Worm (Caenorhabditis elegans) whole organism, L4 larva: Measurements from ENCODE around the gene uvs-1.

ENCODE experiments used
- F49E8.2 ChIP-seq: sonication (generic microtip); optimal IDR thresholded peaks from 2 replicates; lab custom pipeline; 2016; ENCODE audit warnings: missing compliant biosample characterization, mild to moderate bottlenecking, missing genetic modification characterization, borderline replicate concordance
- Y48G9A.11 ChIP-seq: fragments of 200-800 bp; sonication (Bioruptor generic); IDR thresholded peaks from 2 replicates; pipeline ENCODE4 v1.3.6; 2022; ENCODE audit warnings: missing genetic modification reagents, missing genetic modification characterization, missing compliant biosample characterization
- aha-1 ChIP-seq: fragments of 150-350 bp; peaks from one replicate; lab custom pipeline; 2014; ENCODE audit warnings: missing biosample characterization, missing genetic modification characterization
- aly-2 ChIP-seq: sonication (generic microtip); optimal IDR thresholded peaks from 2 replicates; lab custom pipeline; 2018; ENCODE audit warnings: missing biosample characterization, missing genetic modification characterization
- ceh-20 ChIP-seq: fragments of 200-800 bp; sonication (Bioruptor generic); IDR thresholded peaks from 2 replicates; pipeline ENCODE4 v1.3.6; 2022; ENCODE audit warnings: missing genetic modification reagents, missing genetic modification characterization, missing compliant biosample characterization
- ceh-82 ChIP-seq: sonication (generic microtip); optimal IDR thresholded peaks from 2 replicates; lab custom pipeline; 2017; ENCODE audit warnings: missing biosample characterization, missing genetic modification characterization
- daf-16 ChIP-seq, 3 experiments: sonication (generic microtip); optimal IDR thresholded peaks; 2 replicates each; lab custom pipeline; 2016 to 2017; ENCODE audit warnings: missing genetic modification characterization in 3 of 3, missing genetic modification reagents in 3 of 3, mild to moderate bottlenecking in 2 of 3, missing compliant biosample characterization in 2 of 3, missing biosample characterization in 1 of 3, moderate library complexity in 1 of 3
- dmd-6 ChIP-seq: fragments of 200-800 bp; sonication (Bioruptor generic); IDR thresholded peaks from 2 replicates; pipeline ENCODE4 v1.3.6; 2022; ENCODE audit warnings: missing genetic modification reagents, missing genetic modification characterization, missing compliant biosample characterization
- egl-43 ChIP-seq: fragments of 200-800 bp; sonication (Bioruptor generic); IDR thresholded peaks from 2 replicates; pipeline ENCODE4 v1.3.6; 2022; ENCODE audit warnings: missing genetic modification reagents, missing genetic modification characterization, missing compliant biosample characterization
- hif-1 ChIP-seq, 2 experiments: sonication (generic microtip); optimal IDR thresholded peaks; 2 replicates each; lab custom pipeline; 2016 to 2017; ENCODE audit warnings: missing compliant biosample characterization in 2 of 2, missing genetic modification characterization in 2 of 2, missing genetic modification reagents in 2 of 2, missing genotype in 2 of 2, mild to moderate bottlenecking in 1 of 2
- hlh-11 ChIP-seq: fragments of 200-800 bp; sonication (Bioruptor generic); optimal IDR thresholded peaks from 2 replicates; lab custom pipeline; 2018; ENCODE audit warnings: mild to moderate bottlenecking, missing genetic modification characterization, missing compliant biosample characterization
- hlh-30 ChIP-seq: sonication (generic microtip); optimal IDR thresholded peaks from 2 replicates; lab custom pipeline; 2017; ENCODE audit warnings: antibody characterized with exemption, mild to moderate bottlenecking, missing genetic modification characterization, missing compliant biosample characterization; ENCODE audit not compliant: insufficient read depth
- hmg-1.1 ChIP-seq: fragments of 200-800 bp; sonication (Bioruptor generic); IDR thresholded peaks from 2 replicates; pipeline ENCODE4 v1.3.6; 2022; ENCODE audit warnings: missing genetic modification reagents, missing genetic modification characterization, missing compliant biosample characterization
- lim-7 ChIP-seq: fragments of 200-800 bp; sonication (Bioruptor generic); IDR thresholded peaks from 2 replicates; pipeline ENCODE4 v1.3.6; 2022; ENCODE audit warnings: missing genetic modification characterization, missing compliant biosample characterization
- lin-13 ChIP-seq: fragments of 150-350 bp; optimal IDR thresholded peaks from 2 replicates; lab custom pipeline; 2014; ENCODE audit warnings: missing biosample characterization, missing genetic modification reagents, missing genetic modification characterization
- lin-38 ChIP-seq: fragments of 200-800 bp; sonication (Bioruptor generic); IDR thresholded peaks from 2 replicates; pipeline ENCODE4 v1.3.6; 2022; ENCODE audit warnings: missing genetic modification reagents, missing genetic modification characterization, missing compliant biosample characterization
- lsy-2 ChIP-seq, 2 experiments: fragments of 150-350 bp in 1 of 2; sonication (generic microtip) in 1 of 2; optimal IDR thresholded peaks; 2 replicates each; lab custom pipeline; 2014 to 2017; ENCODE audit warnings: missing biosample characterization in 2 of 2, missing genetic modification characterization in 2 of 2
- madf-9 ChIP-seq: fragments of 200-800 bp; sonication (Bioruptor generic); conservative IDR thresholded peaks from 2 replicates; pipeline ENCODE4 v1.3.6; 2022; ENCODE audit warnings: missing genetic modification reagents, missing genetic modification characterization, missing compliant biosample characterization
- mdl-1 ChIP-seq, 2 experiments: fragments of 150-350 bp in 1 of 2; sonication (generic microtip) in 1 of 2; optimal IDR thresholded peaks; 2 replicates each; lab custom pipeline; 2014 to 2017; ENCODE audit warnings: missing biosample characterization in 2 of 2, missing genetic modification characterization in 2 of 2
- mep-1 ChIP-seq: fragments of 150-350 bp; sonication (generic microtip); optimal IDR thresholded peaks from 3 replicates; lab custom pipeline; 2014; ENCODE audit warnings: missing biosample characterization, missing genetic modification characterization
- mes-2 ChIP-seq: sonication (generic microtip); optimal IDR thresholded peaks from 2 replicates; lab custom pipeline; 2016; ENCODE audit warnings: missing genotype, mild to moderate bottlenecking, missing genetic modification characterization, missing compliant biosample characterization; ENCODE audit not compliant: poor library complexity, severe bottlenecking
- mxl-3 ChIP-seq: fragments of 200-800 bp; sonication (Bioruptor generic); optimal IDR thresholded peaks from 2 replicates; lab custom pipeline; 2018; ENCODE audit warnings: mild to moderate bottlenecking, missing genetic modification characterization, missing compliant biosample characterization
- nhr-111 ChIP-seq: fragments of 200-800 bp; sonication (Bioruptor generic); optimal IDR thresholded peaks from 2 replicates; lab custom pipeline; 2018; ENCODE audit warnings: mild to moderate bottlenecking, missing genetic modification characterization, missing compliant biosample characterization
- nhr-237 ChIP-seq: sonication (generic microtip); optimal IDR thresholded peaks from 2 replicates; lab custom pipeline; 2017; ENCODE audit warnings: missing biosample characterization, missing genetic modification characterization
- nhr-28 ChIP-seq: fragments of 150-350 bp; optimal IDR thresholded peaks from 2 replicates; lab custom pipeline; 2014; ENCODE audit warnings: missing biosample characterization, missing genetic modification characterization
- nhr-41 ChIP-seq: fragments of 200-800 bp; sonication (Bioruptor generic); IDR thresholded peaks from 2 replicates; pipeline ENCODE4 v1.3.6; 2022; ENCODE audit warnings: missing genetic modification reagents, missing genetic modification characterization, missing compliant biosample characterization
- nhr-42 ChIP-seq: fragments of 200-800 bp; sonication (Bioruptor generic); IDR thresholded peaks from 2 replicates; pipeline ENCODE4 v1.3.6; 2022; ENCODE audit warnings: missing genetic modification characterization, missing compliant biosample characterization
- nhr-77 ChIP-seq: fragments of 150-350 bp; optimal IDR thresholded peaks from 2 replicates; lab custom pipeline; 2014; ENCODE audit warnings: missing biosample characterization, missing genetic modification characterization
- php-3 ChIP-seq: fragments of 200-800 bp; sonication (Bioruptor generic); IDR thresholded peaks from 2 replicates; pipeline ENCODE4 v1.3.6; 2022; ENCODE audit warnings: missing genetic modification reagents, missing genetic modification characterization, missing compliant biosample characterization
- set-16 ChIP-seq: fragments of 200-800 bp; sonication (Bioruptor generic); IDR thresholded peaks from 2 replicates; pipeline ENCODE4 v1.3.6; 2022; ENCODE audit warnings: missing genetic modification reagents, missing genetic modification characterization, missing compliant biosample characterization
- snpc-1.2 ChIP-seq: fragments of 200-800 bp; sonication (Bioruptor generic); IDR thresholded peaks from 2 replicates; pipeline ENCODE4 v1.3.6; 2022; ENCODE audit warnings: missing genetic modification reagents, missing genetic modification characterization, missing compliant biosample characterization
- unc-39 ChIP-seq: sonication (generic microtip); optimal IDR thresholded peaks from 2 replicates; lab custom pipeline; 2017; ENCODE audit warnings: missing biosample characterization, missing genetic modification characterization
- unc-62 ChIP-seq, 3 experiments: fragments of 150-350 bp in 1 of 3; sonication (generic microtip); optimal IDR thresholded peaks in 2 of 3; peaks in 1 of 3; 1 replicate in 1 of 3; 2 replicates in 2 of 3; lab custom pipeline; 2014 to 2017; ENCODE audit warnings: missing biosample characterization in 3 of 3, missing genetic modification characterization in 3 of 3, missing genetic modification reagents in 3 of 3, missing genotype in 1 of 3
- vab-7 ChIP-seq: fragments of 200-800 bp; sonication (Bioruptor generic); IDR thresholded peaks from 2 replicates; pipeline ENCODE4 v1.3.6; 2022; ENCODE audit warnings: missing genetic modification reagents, missing genetic modification characterization, missing compliant biosample characterization
- zfp-3 ChIP-seq: fragments of 200-800 bp; sonication (Bioruptor generic); conservative IDR thresholded peaks from 2 replicates; pipeline ENCODE4 v1.3.6; 2022; ENCODE audit warnings: missing genetic modification reagents, missing genetic modification characterization, missing compliant biosample characterization
- ztf-7 ChIP-seq: fragments of 150-350 bp; optimal IDR thresholded peaks from 2 replicates; lab custom pipeline; 2014; ENCODE audit warnings: missing biosample characterization, missing genetic modification characterization

Gene uvs-1

ce11 chrV:7852078-7852477, 48.1 kb upstream of the uvs-1 start:
- TF ChIP-seq nhr-237 (no peak), aha-1 (peak; percentile 84), lin-13 (GFP tag; lab: Kevin White, UChicago) (no peak), nhr-111 (no peak), F49E8.2 (peak; percentile 9), lin-38 (GFP tag; lab: Robert Waterston, UW) (peak; percentile 36; the same call in 1 of the 2 replicates), zfp-3 (GFP tag; lab: Robert Waterston, UW) (no peak)
- TF ChIP-seq, all 104 proteins: peak for 3

- TF ChIP-seq nhr-42 (GFP tag; lab: Robert Waterston, UW) = no peak
- TF ChIP-seq nhr-77 (tag; lab: Kevin White, UChicago) = peak; percentile 29
- no peak for TF ChIP-seq lim-7 (GFP tag; lab: Robert Waterston, UW)
- TF ChIP-seq dmd-6 = peak; percentile 42
- TF ChIP-seq snpc-1.2 (GFP tag; lab: Robert Waterston, UW) = no peak
- peak; percentile 57 for TF ChIP-seq hmg-1.1 (GFP tag; lab: Robert Waterston, UW)
- no peak for TF ChIP-seq aly-2 (tag; lab: Kevin White, UChicago)
- TF ChIP-seq mxl-3 (GFP tag; lab: Kevin White, UChicago) = peak; percentile 74
- 0 out of 2 replicates have a peak, but pooled peaks have one; percentile 25 for TF ChIP-seq madf-9 (GFP tag; lab: Robert Waterston, UW)
- peak; percentile 43 for TF ChIP-seq nhr-28 (tag; lab: Kevin White, UChicago)
- TF ChIP-seq daf-16 (GFP tag; optimal IDR thresholded peaks at IDR 0.05; lab: Kevin White, UChicago) = no peak
- TF ChIP-seq daf-16 (tag; optimal IDR thresholded peaks at IDR 0.05; lab: Kevin White, UChicago) = peak; percentile 32
- peak; percentile 86 for TF ChIP-seq hlh-11 (tag; lab: Kevin White, UChicago)
- no peak for TF ChIP-seq ceh-82 (tag; lab: Kevin White, UChicago)
- peak; percentile 42; the same call in 1 of the 2 replicates for TF ChIP-seq ceh-20 (GFP tag; lab: Robert Waterston, UW)
- TF ChIP-seq mes-2 (tag; lab: Kevin White, UChicago) = peak; percentile 42
- peak; percentile 26 for TF ChIP-seq mep-1
- TF ChIP-seq unc-39 (tag; lab: Kevin White, UChicago) = no peak
- peak in 1 of 2 experiments; percentile 39 for TF ChIP-seq hif-1 (tag; optimal IDR thresholded peaks at IDR 0.05; lab: Kevin White, UChicago)
- peak; percentile 54; the same call in 1 of the 2 replicates for TF ChIP-seq php-3
- no peak for TF ChIP-seq vab-7 (GFP tag; lab: Robert Waterston, UW)
- TF ChIP-seq ztf-7 (tag; lab: Kevin White, UChicago) = peak; percentile 30
- peak in 1 of 2 experiments; percentile 72 for TF ChIP-seq mdl-1 (tag; optimal IDR thresholded peaks at IDR 0.05; lab: Kevin White, UChicago)
- TF ChIP-seq lsy-2 (tag; optimal IDR thresholded peaks at IDR 0.05; lab: Kevin White, UChicago) = peak in 1 of 2 experiments; percentile 16
- no peak for TF ChIP-seq nhr-111
- no peak for TF ChIP-seq Y48G9A.11 (GFP tag; lab: Robert Waterston, UW)
- TF ChIP-seq set-16 (GFP tag; lab: Robert Waterston, UW) = peak; percentile 69
- peak; percentile 97 for TF ChIP-seq hlh-30 (tag; lab: Kevin White, UChicago)
These were observed 44.2 kb upstream of the uvs-1 start for ce11 chrV:7848251-7848650.

ce11 chrV:7847687-7848086, 43.7 kb upstream of the uvs-1 start:
- no peak for TF ChIP-seq nhr-28 (tag; lab: Kevin White, UChicago)
- no peak for TF ChIP-seq daf-16 (GFP tag; optimal IDR thresholded peaks at IDR 0.05; lab: Kevin White, UChicago)
- peak; percentile 74 for TF ChIP-seq daf-16 (tag; optimal IDR thresholded peaks at IDR 0.05; lab: Kevin White, UChicago)
- TF ChIP-seq egl-43 (GFP tag; lab: Robert Waterston, UW) = no peak

ce11 chrV:7847170-7847569, 43.2 kb upstream of the uvs-1 start, which contains the start of gene memo-1:
Gene memo-1, minus strand, starts transcription at chrV:7847171.
- TF ChIP-seq nhr-41 (GFP tag; lab: Robert Waterston, UW) (no peak), unc-39 (tag; lab: Kevin White, UChicago) (no peak), aha-1 (peak; percentile 33), unc-62 (GFP tag; optimal IDR thresholded peaks at IDR 0.05 in 1 of 2; lab: Kevin White, UChicago) (peak in 1 of 2 experiments; percentile 89), unc-62 (tag; optimal IDR thresholded peaks at IDR 0.05; lab: Kevin White, UChicago) (no peak), dmd-6 (0 out of 2 replicates have a peak, but pooled peaks have one; percentile 9), lin-38 (GFP tag; lab: Robert Waterston, UW) (0 out of 2 replicates have a peak, but pooled peaks have one; percentile 17)
